Worm (Caenorhabditis elegans) whole organism, L2 larva: ENCODE results near the gene acp-4.

Source experiments
- C34F6.9 ChIP-seq: fragments of 150-350 bp; optimal IDR thresholded peaks from 2 replicates; lab custom pipeline; 2014; ENCODE audit warnings: missing biosample characterization, missing genetic modification characterization
- R02D3.7 ChIP-seq: fragments of 150-350 bp; optimal IDR thresholded peaks from 2 replicates; lab custom pipeline; 2014; ENCODE audit warnings: missing biosample characterization, missing genetic modification characterization
- Y55F3AM.14 ChIP-seq: fragments of 200-800 bp; sonication (Bioruptor generic); optimal IDR thresholded peaks from 2 replicates; lab custom pipeline; 2018; ENCODE audit warnings: mild to moderate bottlenecking, missing genetic modification characterization, missing compliant biosample characterization
- ZK546.5 ChIP-seq: sonication (generic microtip); optimal IDR thresholded peaks from 2 replicates; lab custom pipeline; 2017; ENCODE audit warnings: missing biosample characterization, missing genetic modification characterization
- ama-1 ChIP-seq: fragments of 150-350 bp; optimal IDR thresholded peaks from 2 replicates; lab custom pipeline; 2018; ENCODE audit warnings: inconsistent platforms
- blmp-1 ChIP-seq: sonication (generic microtip); optimal IDR thresholded peaks from 2 replicates; lab custom pipeline; 2017; ENCODE audit warnings: missing genetic modification characterization, mild to moderate bottlenecking, missing compliant biosample characterization, antibody characterized with exemption, moderate library complexity; ENCODE audit not compliant: insufficient read depth
- ceh-16 ChIP-seq: fragments of 150-350 bp; optimal IDR thresholded peaks from 2 replicates; lab custom pipeline; 2014; ENCODE audit warnings: missing biosample characterization, missing genetic modification characterization
- ceh-82 ChIP-seq: fragments of 150-350 bp; optimal IDR thresholded peaks from 2 replicates; lab custom pipeline; 2014; ENCODE audit warnings: missing biosample characterization, missing genetic modification characterization
- crh-2 ChIP-seq: sonication (generic microtip); optimal IDR thresholded peaks from 2 replicates; lab custom pipeline; 2017; ENCODE audit warnings: missing biosample characterization, missing genetic modification characterization
- dmd-4 ChIP-seq: sonication (generic microtip); optimal IDR thresholded peaks from 2 replicates; lab custom pipeline; 2017; ENCODE audit warnings: missing biosample characterization, missing genetic modification characterization
- egl-27 ChIP-seq: sonication (generic microtip); optimal IDR thresholded peaks from 3 replicates; lab custom pipeline; 2017; ENCODE audit warnings: missing biosample characterization, missing genetic modification reagents, missing genetic modification characterization
- elt-1 ChIP-seq: fragments of 150-350 bp; optimal IDR thresholded peaks from 2 replicates; lab custom pipeline; 2014; ENCODE audit warnings: missing biosample characterization, missing genetic modification characterization
- elt-3 ChIP-seq: sonication (generic microtip); optimal IDR thresholded peaks from 2 replicates; lab custom pipeline; 2017; ENCODE audit warnings: missing biosample characterization, missing genetic modification characterization
- fos-1 ChIP-seq: fragments of 150-350 bp; optimal IDR thresholded peaks from 2 replicates; lab custom pipeline; 2014; ENCODE audit warnings: missing biosample characterization, missing genetic modification characterization
- lin-11 ChIP-seq: fragments of 150-350 bp; sonication (generic microtip); optimal IDR thresholded peaks from 2 replicates; lab custom pipeline; 2014; ENCODE audit warnings: missing biosample characterization, missing genetic modification characterization, inconsistent platforms, mixed read lengths
- lin-39 ChIP-seq: fragments of 150-350 bp; optimal IDR thresholded peaks from 2 replicates; lab custom pipeline; 2014; ENCODE audit warnings: missing biosample characterization, missing genetic modification reagents, missing genetic modification characterization
- lsy-2 ChIP-seq, 2 experiments: fragments of 150-350 bp in 1 of 2; sonication (generic microtip) in 1 of 2; optimal IDR thresholded peaks; 2 replicates each; lab custom pipeline; 2014 to 2017; ENCODE audit warnings: missing biosample characterization in 2 of 2, missing genetic modification characterization in 2 of 2
- mab-5 ChIP-seq: fragments of 150-350 bp; optimal IDR thresholded peaks from 2 replicates; lab custom pipeline; 2014; ENCODE audit warnings: missing biosample characterization, missing genetic modification characterization
- mbf-1 ChIP-seq: sonication (generic microtip); optimal IDR thresholded peaks from 2 replicates; lab custom pipeline; 2017; ENCODE audit warnings: missing biosample characterization, missing genetic modification characterization
- nhr-12 ChIP-seq: fragments of 150-350 bp; optimal IDR thresholded peaks from 2 replicates; lab custom pipeline; 2014; ENCODE audit warnings: missing biosample characterization, missing genetic modification characterization
- nhr-129 ChIP-seq: fragments of 150-350 bp; optimal IDR thresholded peaks from 2 replicates; lab custom pipeline; 2014; ENCODE audit warnings: missing biosample characterization, missing genetic modification characterization
- nhr-21 ChIP-seq: fragments of 150-350 bp; optimal IDR thresholded peaks from 2 replicates; lab custom pipeline; 2014; ENCODE audit warnings: missing biosample characterization, missing genetic modification characterization
- nhr-237 ChIP-seq: fragments of 150-350 bp; optimal IDR thresholded peaks from 2 replicates; lab custom pipeline; 2014; ENCODE audit warnings: missing biosample characterization, missing genetic modification characterization
- nhr-25 ChIP-seq: fragments of 150-350 bp; sonication (generic microtip); optimal IDR thresholded peaks from 3 replicates; lab custom pipeline; 2014; ENCODE audit warnings: missing biosample characterization, missing genetic modification characterization
- nhr-6 ChIP-seq: fragments of 150-350 bp; optimal IDR thresholded peaks from 2 replicates; lab custom pipeline; 2014; ENCODE audit warnings: missing biosample characterization, missing genetic modification characterization
- sem-4 ChIP-seq: fragments of 150-350 bp; optimal IDR thresholded peaks from 2 replicates; lab custom pipeline; 2014; ENCODE audit warnings: missing biosample characterization, missing genetic modification reagents, missing genetic modification characterization
- skn-1 ChIP-seq: sonication (generic microtip); optimal IDR thresholded peaks from 2 replicates; lab custom pipeline; 2017; ENCODE audit warnings: missing biosample characterization, missing genetic modification characterization
- sma-9 ChIP-seq, 2 experiments: fragments of 150-350 bp in 1 of 2; sonication (generic microtip) in 1 of 2; optimal IDR thresholded peaks; 2 replicates each; lab custom pipeline; 2014 to 2016; ENCODE audit warnings: missing genetic modification characterization in 2 of 2, mild to moderate bottlenecking in 1 of 2, missing biosample characterization in 1 of 2, missing compliant biosample characterization in 1 of 2, missing genetic modification reagents in 1 of 2, moderate library complexity in 1 of 2
- unc-55 ChIP-seq: fragments of 150-350 bp; sonication (generic microtip); optimal IDR thresholded peaks from 3 replicates; lab custom pipeline; 2014; ENCODE audit warnings: missing biosample characterization, missing genetic modification reagents, missing genetic modification characterization
- unc-62 ChIP-seq: fragments of 150-350 bp; optimal IDR thresholded peaks from 2 replicates; lab custom pipeline; 2014; ENCODE audit warnings: missing biosample characterization, missing genetic modification reagents, missing genetic modification characterization
- ztf-11 ChIP-seq: sonication (generic microtip); optimal IDR thresholded peaks from 2 replicates; lab custom pipeline; 2017; ENCODE audit warnings: missing biosample characterization, missing genetic modification characterization

The acp-4 gene

DNA sequence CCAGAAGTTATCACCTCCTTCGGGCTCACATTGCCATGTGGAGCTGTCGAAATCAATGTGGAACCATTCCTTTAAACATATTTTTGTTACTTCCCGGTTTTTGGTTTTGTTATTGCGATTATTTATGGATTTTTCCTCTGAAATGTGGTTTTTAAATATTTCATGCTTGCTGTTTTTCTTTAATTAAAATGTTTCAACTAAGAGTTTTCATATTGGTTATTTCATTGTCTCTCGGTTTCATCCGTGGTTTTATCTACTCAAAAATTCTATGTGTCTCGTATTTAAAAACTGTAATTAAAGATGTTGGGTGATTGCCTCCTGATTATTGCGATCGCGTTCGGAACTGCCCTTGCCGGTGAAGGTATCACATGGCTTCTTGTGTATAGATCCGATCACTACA, 32.0 kb upstream of the acp-4 start, which contains the start of gene F22B5.10:
TSS of gene F22B5.10 (plus strand) at position 301 of the 400 bp plus-strand sequence.
- no peak for TF ChIP-seq mab-5 (tag; lab: Kevin White, UChicago)
- no peak for TF ChIP-seq nhr-21
- no peak for TF ChIP-seq nhr-6 (tag; lab: Kevin White, UChicago)
- TF ChIP-seq lin-39 (tag; lab: Kevin White, UChicago) = no peak
- no peak for TF ChIP-seq elt-3 (tag; lab: Kevin White, UChicago)
- no peak for TF ChIP-seq unc-62 (GFP tag; lab: Kevin White, UChicago)
- no peak for TF ChIP-seq nhr-129 (tag; lab: Kevin White, UChicago)
- no peak for TF ChIP-seq Y55F3AM.14 (GFP tag; lab: Kevin White, UChicago)
- no peak for TF ChIP-seq elt-1 (tag; lab: Kevin White, UChicago)
- no peak for TF ChIP-seq ama-1 (lab: Kevin White, UChicago)
- no peak for TF ChIP-seq R02D3.7 (tag; lab: Kevin White, UChicago)
- no peak for TF ChIP-seq nhr-237
- TF ChIP-seq ztf-11 (tag; lab: Kevin White, UChicago) = no peak
- TF ChIP-seq ceh-16 (tag; lab: Kevin White, UChicago) = no peak
- no peak for TF ChIP-seq ceh-82 (tag; lab: Kevin White, UChicago)
- no peak for TF ChIP-seq lin-11

DNA sequence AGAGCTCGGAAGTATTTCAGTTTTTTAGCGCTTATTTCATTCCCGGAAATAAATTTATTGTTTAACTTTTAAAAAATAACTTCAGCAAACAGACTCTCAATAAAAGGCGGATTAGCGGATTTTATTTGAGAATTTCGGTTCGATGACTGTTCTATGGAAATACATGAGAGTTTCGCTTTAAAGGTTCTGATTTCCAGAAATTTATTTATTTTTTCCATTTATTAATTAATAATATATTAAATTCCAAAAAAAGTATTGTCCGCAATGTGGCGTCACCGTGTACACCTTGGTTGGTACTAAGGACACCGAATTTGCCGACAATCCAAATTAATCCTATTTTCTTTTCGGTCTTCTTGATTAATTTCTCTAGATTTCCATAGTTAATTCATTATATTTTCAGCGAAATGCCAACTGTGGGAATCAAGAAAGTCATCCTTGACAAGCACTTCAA, 29.6 kb upstream of the acp-4 start, which contains the start of gene fars-3:
TSS of gene fars-3 (plus strand) at position 401 of the 451 bp plus-strand sequence.
- TF ChIP-seq lsy-2 (tag; optimal IDR thresholded peaks at IDR 0.05; lab: Kevin White, UChicago) = peak in 1 of 2 experiments; percentile 49
- TF ChIP-seq lin-39 (tag; lab: Kevin White, UChicago) = no peak
- TF ChIP-seq nhr-237 = no peak
- peak; percentile 39 for TF ChIP-seq C34F6.9 (tag; lab: Kevin White, UChicago)
- TF ChIP-seq ama-1 (lab: Kevin White, UChicago) = peak; percentile 26
- TF ChIP-seq Y55F3AM.14 (GFP tag; lab: Kevin White, UChicago) = no peak

DNA sequence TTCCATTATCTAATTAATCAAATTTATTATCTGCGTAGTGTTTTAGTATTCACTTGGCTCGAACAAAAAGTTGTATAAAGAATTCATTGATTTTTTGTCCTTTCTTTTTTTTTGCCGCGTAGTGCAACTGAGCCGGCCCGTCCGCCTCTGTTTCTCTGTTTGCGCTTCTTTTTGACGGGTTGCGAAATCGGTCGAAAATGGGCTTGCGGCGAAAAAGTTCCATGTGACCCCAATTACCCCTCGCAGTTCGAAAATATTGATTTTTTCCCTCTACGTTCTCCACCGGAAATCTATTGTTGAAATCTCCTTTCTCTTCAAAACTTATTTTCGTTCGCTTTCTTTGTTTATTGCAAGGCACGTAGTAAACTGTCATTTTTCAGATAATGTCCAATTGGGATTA, 22.5 kb upstream of the acp-4 start, which contains the start of gene zyg-9:
TSS of gene zyg-9 (plus strand) at position 381 of the 400 bp plus-strand sequence.
- TF ChIP-seq C34F6.9 (tag; lab: Kevin White, UChicago) (peak; percentile 63), unc-55 (peak; percentile 30), nhr-129 (tag; lab: Kevin White, UChicago) (peak; percentile 26), lsy-2 (tag; optimal IDR thresholded peaks at IDR 0.05; lab: Kevin White, UChicago) (peak in 1 of 2 experiments; percentile 29), ceh-16 (tag; lab: Kevin White, UChicago) (no peak)

DNA sequence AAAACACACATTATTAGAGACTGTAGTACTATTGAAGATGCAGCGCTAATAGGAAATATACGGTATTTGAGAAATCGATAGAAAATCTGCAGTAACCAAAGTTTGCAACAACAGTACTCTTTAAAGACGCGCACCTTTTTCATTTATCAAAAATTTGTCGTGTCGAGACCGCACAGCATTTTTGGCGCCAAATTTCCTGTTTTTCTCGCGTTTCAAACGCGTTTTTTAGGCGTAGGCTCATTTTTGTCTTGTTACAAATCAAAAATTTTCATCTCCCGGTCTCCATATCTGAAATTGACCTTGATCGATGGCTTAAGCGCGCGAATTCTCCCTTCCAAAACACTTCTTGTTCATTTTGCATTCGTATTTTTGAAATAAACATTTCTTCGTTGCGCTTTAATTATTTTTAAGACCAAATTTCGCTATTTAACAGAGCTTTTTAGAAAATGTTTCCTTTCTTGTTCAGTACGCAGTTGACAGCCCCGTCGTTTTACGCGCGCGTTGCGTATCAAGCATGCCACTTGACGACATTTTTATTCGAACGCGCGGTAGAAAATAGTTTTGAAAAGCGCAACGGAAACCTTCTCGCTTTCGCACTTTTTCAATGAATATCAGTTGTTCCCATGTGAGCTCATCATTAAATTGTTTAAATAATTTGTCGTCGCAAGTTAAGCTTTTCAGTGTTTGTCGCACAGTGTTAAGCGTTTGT, 21.9 kb upstream of the acp-4 start:
- TF ChIP-seq egl-27 (tag; lab: Kevin White, UChicago) (no peak), nhr-12 (tag; lab: Kevin White, UChicago) (no peak), mbf-1 (no peak), crh-2 (tag; lab: Kevin White, UChicago) (no peak), blmp-1 (no peak), ama-1 (lab: Kevin White, UChicago) (no peak), lsy-2 (tag; optimal IDR thresholded peaks at IDR 0.05; lab: Kevin White, UChicago) (no peak), nhr-6 (tag; lab: Kevin White, UChicago) (no peak), elt-1 (tag; lab: Kevin White, UChicago) (no peak), fos-1 (tag; lab: Kevin White, UChicago) (no peak), ZK546.5 (tag; lab: Kevin White, UChicago) (no peak), ztf-11 (tag; lab: Kevin White, UChicago) (no peak), sem-4 (no peak), lin-39 (tag; lab: Kevin White, UChicago) (no peak), dmd-4 (tag; lab: Kevin White, UChicago) (no peak), skn-1 (tag; lab: Kevin White, UChicago) (no peak), sma-9 (GFP tag; optimal IDR thresholded peaks at IDR 0.05; lab: Kevin White, UChicago) (no peak), sma-9 (tag; optimal IDR thresholded peaks at IDR 0.05; lab: Kevin White, UChicago) (no peak), nhr-237 (no peak)

DNA sequence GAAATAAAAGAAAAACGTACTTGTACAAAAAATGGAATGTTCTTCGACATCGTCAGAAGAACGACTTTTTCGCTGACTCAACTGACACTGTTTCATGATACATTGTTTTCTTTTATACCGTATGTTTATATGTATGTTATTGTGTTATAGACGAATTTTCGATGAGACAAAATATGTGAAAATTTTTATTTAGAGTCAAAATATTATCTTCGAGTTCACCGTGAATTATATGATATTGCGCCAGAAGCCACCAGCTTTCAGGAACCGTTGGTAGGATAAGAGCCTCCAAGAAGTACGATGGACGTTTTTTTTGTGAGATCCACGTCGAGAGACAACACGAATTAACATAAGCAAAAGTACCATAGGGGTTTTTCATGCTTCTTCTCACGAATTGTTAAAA, 21.2 kb upstream of the acp-4 start, which contains the start of gene F22B5.6:
TSS of gene F22B5.6 (minus strand) at position 101 of the 400 bp plus-strand sequence.
- TF ChIP-seq skn-1 (tag; lab: Kevin White, UChicago) (no peak), mbf-1 (no peak), unc-62 (GFP tag; lab: Kevin White, UChicago) (no peak), nhr-25 (tag; lab: Kevin White, UChicago) (no peak), nhr-21 (no peak)
- TF ChIP-seq, all 48 proteins: peak for 0
